Worm (Caenorhabditis elegans) whole organism, early embryonic: ENCODE data around the gene C06C3.4.

Experiments used
- F13C5.2 ChIP-seq: sonication (generic microtip); optimal IDR thresholded peaks from 2 replicates; lab custom pipeline; 2017; ENCODE audit warnings: mild to moderate bottlenecking, missing genetic modification characterization, inconsistent platforms, missing compliant biosample characterization
- aly-1 ChIP-seq: sonication (generic microtip); optimal IDR thresholded peaks from 2 replicates; lab custom pipeline; 2016; ENCODE audit warnings: missing genetic modification characterization, missing compliant biosample characterization
- ama-1 ChIP-seq: fragments of 150-350 bp; optimal IDR thresholded peaks from 2 replicates; lab custom pipeline; 2014
- ets-7 ChIP-seq: sonication (generic microtip); optimal IDR thresholded peaks from 2 replicates; lab custom pipeline; 2016; ENCODE audit warnings: missing genotype, missing genetic modification characterization, missing compliant biosample characterization
- flt-1 ChIP-seq: fragments of 200-800 bp; sonication (Bioruptor generic); IDR thresholded peaks from 2 replicates; pipeline ENCODE4 v1.3.6; 2022; ENCODE audit warnings: missing genetic modification characterization, missing compliant biosample characterization
- hmg-4 ChIP-seq: fragments of 200-800 bp; sonication (Bioruptor generic); optimal IDR thresholded peaks from 2 replicates; lab custom pipeline; 2018; ENCODE audit warnings: mild to moderate bottlenecking, missing genetic modification characterization, missing compliant biosample characterization
- hnd-1 ChIP-seq: sonication (generic microtip); optimal IDR thresholded peaks from 2 replicates; lab custom pipeline; 2016; ENCODE audit warnings: missing genetic modification characterization, missing compliant biosample characterization
- pes-1 ChIP-seq: fragments of 200-800 bp; sonication (Bioruptor generic); IDR thresholded peaks from 2 replicates; pipeline ENCODE4 v1.3.6; 2022; ENCODE audit warnings: missing genetic modification reagents, missing genetic modification characterization, missing compliant biosample characterization
- tra-4 ChIP-seq: sonication (generic microtip); optimal IDR thresholded peaks from 2 replicates; lab custom pipeline; 2017; ENCODE audit warnings: missing genetic modification characterization, missing compliant biosample characterization

ce11 chrII:9345794-9346193 is 27.3 kb upstream of the C06C3.4 start:
- TF ChIP-seq ets-7 (tag; lab: Kevin White, UChicago) (no peak), pes-1 (GFP tag; lab: Robert Waterston, UW) (no peak), flt-1 (no peak), F13C5.2 (tag; lab: Kevin White, UChicago) (no peak), hnd-1 (no peak), tra-4 (tag; lab: Kevin White, UChicago) (no peak), ama-1 (no peak), aly-1 (tag; lab: Kevin White, UChicago) (no peak), hmg-4 (GFP tag; lab: Kevin White, UChicago) (no peak)
